Worm (Caenorhabditis elegans) whole organism, mixed stage, embryonic: Measurements from ENCODE around the gene cogc-8.

ENCODE experiments used
- blmp-1 ChIP-seq: fragments of 150-350 bp; optimal IDR thresholded peaks from 2 replicates; lab custom pipeline; 2014; ENCODE audit warnings: missing biosample characterization, missing genetic modification characterization
- elt-3 ChIP-seq: fragments of 150-350 bp; optimal IDR thresholded peaks from 2 replicates; lab custom pipeline; 2014; ENCODE audit warnings: missing biosample characterization, missing genetic modification characterization
- flh-1 ChIP-seq: fragments of 200-800 bp; sonication (Bioruptor generic); optimal IDR thresholded peaks from 2 replicates; lab custom pipeline; 2018; ENCODE audit warnings: mild to moderate bottlenecking, missing genetic modification characterization, moderate library complexity, missing compliant biosample characterization
- nhr-237 ChIP-seq: fragments of 150-350 bp; optimal IDR thresholded peaks from 2 replicates; lab custom pipeline; 2014; ENCODE audit warnings: missing biosample characterization, missing genetic modification characterization
- sem-2 ChIP-seq: fragments of 200-800 bp; sonication (Bioruptor generic); optimal IDR thresholded peaks from 2 replicates; lab custom pipeline; 2018; ENCODE audit warnings: mild to moderate bottlenecking, missing genetic modification characterization, missing compliant biosample characterization

DNA sequence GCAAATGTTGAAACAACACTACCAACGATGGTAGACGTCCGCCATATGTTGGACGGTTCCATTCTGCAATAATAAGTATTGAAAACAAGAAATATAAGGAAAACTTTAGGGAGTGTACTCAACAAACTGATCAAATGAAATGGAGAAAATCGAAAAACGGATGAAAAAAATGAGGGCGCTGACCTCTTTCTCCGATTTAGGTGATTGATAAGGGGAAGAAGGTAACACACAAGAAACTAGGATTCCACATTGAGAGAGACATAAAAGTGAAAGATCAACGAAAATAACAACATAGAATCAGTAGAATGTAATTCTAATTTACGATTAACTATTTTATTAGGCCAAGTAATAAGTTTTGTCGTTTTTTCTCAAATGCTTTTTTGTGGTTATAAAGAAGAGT, 18.9 kb downstream of the cogc-8 start, which contains the start of gene dpy-9:
- no peak for TF ChIP-seq flh-1
- no peak for TF ChIP-seq blmp-1
- no peak for TF ChIP-seq nhr-237 (tag; lab: Kevin White, UChicago)
- TF ChIP-seq elt-3 (tag; lab: Kevin White, UChicago): no peak
- TF ChIP-seq sem-2: no peak
